Worm (Caenorhabditis elegans) whole organism, dauer: ENCODE results near the gene nhr-221.
"Not testable (repeated sequence)": the region's sequence is repeated elsewhere in the genome, so short reads cannot be mapped to it uniquely, and the experiment has no call there.

Source experiments
- unc-62 ChIP-seq: sonication (generic microtip); optimal IDR thresholded peaks from 2 replicates; lab custom pipeline; 2017; ENCODE audit warnings: missing biosample characterization, missing genetic modification reagents, missing genetic modification characterization

nhr-221 gene

DNA sequence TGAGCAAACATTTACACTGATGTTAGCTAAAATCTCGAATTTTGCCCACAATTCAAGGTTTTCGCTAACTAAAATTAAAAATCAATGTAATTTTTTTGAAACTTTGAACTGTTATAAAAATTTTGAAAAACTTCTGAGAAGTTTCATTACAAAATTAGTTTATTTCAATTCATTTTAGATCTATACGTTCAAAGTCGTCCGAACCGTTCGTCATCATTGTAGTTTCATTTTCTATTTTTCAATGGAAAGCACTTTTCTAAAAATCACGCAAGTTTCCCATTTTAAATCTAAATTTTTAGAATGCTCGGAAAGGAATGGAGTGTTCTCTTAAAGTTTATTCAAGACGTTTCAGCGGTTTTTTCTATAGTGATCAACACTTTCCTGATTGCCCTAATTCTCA lies 25.3 kb downstream of the nhr-221 start, which contains the start of gene str-228:
Gene str-228, plus strand, starts transcription at position 301 of the 400 bp plus-strand sequence.
- TF ChIP-seq unc-62 (GFP tag; lab: Kevin White, UChicago): no peak

DNA sequence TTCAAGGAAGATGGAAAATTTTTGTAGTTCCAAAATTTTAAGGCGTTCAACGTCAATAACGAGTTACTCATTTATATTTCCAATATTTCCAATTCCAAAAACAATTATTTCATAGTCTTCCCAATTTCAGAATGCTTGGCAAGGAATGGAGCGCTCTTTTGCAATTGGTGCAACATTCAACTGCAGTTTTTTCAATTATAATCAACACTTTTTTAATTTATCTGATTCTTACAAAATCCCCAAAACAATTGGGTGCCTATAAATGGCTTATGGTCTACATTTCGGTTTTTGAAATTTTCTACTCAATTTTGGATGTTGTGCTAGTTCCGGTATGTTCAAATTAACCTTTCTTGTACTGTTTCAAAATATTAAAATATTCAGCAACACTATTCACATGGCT lies 27.5 kb downstream of the nhr-221 start, which contains the start of gene str-225:
Gene str-225, plus strand, starts transcription at position 132 of the 400 bp plus-strand sequence.
- TF ChIP-seq unc-62 (GFP tag; lab: Kevin White, UChicago): no peak

DNA sequence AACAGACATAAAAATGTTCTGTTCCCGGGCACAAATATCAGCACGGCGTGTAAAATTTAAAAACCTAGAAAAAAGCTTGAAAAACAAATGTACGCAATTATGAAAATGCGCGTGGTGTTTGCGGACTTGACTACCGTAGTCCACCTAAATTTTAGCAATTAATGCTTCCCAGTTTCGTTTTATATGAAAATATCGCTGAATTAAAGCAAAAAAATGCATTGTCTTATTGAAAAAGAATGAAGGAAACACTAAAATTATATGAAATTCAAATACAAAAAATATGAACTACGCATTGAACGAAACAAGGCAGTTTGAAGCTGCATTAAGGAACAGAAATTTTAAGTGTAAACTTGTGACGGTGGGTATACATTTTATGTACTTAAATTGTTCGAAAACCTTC lies 28.9 kb downstream of the nhr-221 start, which contains the start of gene ugt-64:
Gene ugt-64, minus strand, starts transcription at position 101 of the 400 bp plus-strand sequence.
- not testable (repeated sequence) for TF ChIP-seq unc-62 (GFP tag; lab: Kevin White, UChicago)

DNA sequence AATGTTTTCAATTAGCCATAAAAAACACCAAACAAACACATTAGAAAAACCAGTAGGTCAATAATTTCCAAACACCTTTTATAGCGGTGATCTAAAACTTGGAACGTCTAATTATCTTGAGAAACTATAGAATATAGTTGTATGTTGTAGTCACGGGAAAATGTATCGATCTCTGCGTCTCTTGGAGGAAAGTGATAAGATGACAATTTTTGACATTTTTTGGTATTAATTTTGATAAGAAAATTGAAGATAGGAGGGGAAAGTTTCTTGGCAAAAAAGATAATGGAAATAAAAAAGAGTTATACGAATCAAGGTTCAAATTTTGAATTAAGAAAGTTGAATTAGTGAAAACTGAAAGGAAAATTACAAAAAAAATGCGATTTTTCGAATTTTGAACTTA lies 29.4 kb downstream of the nhr-221 start:
- TF ChIP-seq unc-62 (GFP tag; lab: Kevin White, UChicago): no peak

DNA sequence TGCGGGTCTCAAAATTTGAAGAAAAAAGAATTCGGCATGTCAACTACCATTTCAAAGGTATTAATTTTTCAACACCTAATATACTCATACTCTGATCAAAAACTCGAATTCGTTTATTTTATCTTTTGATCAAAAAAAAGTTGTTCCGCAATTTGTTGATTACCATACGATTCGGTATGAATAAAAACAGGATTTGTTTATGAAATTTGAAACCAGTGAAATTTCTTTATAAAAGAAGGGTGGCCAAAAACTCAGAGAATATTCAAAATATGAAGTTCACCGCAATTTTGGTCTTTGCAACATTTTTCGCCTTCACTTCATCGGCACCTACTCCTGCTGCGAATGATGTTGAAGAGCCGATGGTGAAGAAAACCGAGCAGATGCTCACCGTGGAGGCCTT lies 33.1 kb downstream of the nhr-221 start, which contains the start of the genes C07G3.8 and C07G3.10:
Gene C07G3.8, minus strand, starts transcription at position 101 of the 400 bp plus-strand sequence.
Gene C07G3.10, plus strand, starts transcription at position 270 of the 400 bp plus-strand sequence.
- TF ChIP-seq unc-62 (GFP tag; lab: Kevin White, UChicago): no peak

DNA sequence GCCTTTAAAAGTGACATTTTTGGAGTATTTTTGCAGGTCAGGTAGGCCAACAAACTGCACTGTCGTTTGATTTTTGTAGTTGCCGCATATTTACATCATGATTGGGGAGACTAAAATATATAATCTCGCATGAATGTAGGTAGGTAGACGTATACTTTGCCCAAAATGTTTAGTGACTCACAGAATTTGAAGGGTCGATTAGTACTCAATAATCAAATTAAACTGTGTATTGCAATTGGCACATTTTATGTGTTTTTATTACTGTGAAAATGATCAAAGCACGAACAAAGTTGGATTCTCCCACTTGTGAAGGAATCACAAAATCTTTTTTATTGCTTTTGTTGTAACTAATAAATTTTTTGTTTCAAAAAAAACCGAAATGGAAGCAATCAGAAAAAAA lies 38.3 kb downstream of the nhr-221 start, which contains the start of gene C07G3.15:
Gene C07G3.15, minus strand, starts transcription at position 101 of the 400 bp plus-strand sequence.
- TF ChIP-seq unc-62 (GFP tag; lab: Kevin White, UChicago): no peak

DNA sequence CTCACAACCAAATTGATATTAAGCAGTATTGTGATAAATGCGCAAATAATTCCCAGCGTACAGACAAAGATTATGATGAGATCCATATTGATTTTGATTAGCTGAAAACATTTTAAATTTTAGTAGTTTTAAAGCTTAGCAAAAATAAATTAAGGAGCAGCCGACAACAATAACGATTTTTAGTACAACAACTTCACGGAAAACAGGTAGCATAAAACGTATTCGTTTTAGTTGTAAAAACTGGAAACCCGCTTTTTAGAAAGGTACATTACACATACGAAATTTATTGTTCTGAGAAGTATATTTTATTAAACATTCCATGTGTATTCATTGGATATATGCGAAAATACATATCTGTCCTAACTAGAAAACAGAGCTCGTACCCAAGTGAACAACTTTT lies 44.7 kb downstream of the nhr-221 start, which contains the start of gene srbc-36:
Gene srbc-36, minus strand, starts transcription at position 101 of the 400 bp plus-strand sequence.
- no peak for TF ChIP-seq unc-62 (GFP tag; lab: Kevin White, UChicago)

DNA sequence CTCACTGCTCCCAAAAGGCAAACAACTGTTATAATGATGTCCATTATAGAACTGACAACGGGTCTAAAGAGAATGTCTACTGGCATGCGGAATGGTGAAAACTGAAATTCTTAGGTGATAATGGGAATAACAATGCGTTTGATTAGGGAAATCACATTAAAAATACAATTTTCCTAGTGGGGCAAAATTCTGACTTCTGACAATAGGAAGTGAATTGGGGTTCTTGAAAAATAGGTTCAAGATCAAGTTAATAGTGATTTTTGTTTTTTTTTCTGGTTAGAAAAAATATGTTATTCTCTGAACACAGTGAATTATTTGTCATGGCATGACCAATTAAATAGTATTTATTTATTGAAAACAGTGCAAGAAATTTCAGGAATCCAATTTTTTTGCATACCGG lies 48.3 kb downstream of the nhr-221 start, which contains the start of gene srbc-32:
Gene srbc-32, minus strand, starts transcription at position 101 of the 400 bp plus-strand sequence.
- TF ChIP-seq unc-62 (GFP tag; lab: Kevin White, UChicago): no peak

DNA sequence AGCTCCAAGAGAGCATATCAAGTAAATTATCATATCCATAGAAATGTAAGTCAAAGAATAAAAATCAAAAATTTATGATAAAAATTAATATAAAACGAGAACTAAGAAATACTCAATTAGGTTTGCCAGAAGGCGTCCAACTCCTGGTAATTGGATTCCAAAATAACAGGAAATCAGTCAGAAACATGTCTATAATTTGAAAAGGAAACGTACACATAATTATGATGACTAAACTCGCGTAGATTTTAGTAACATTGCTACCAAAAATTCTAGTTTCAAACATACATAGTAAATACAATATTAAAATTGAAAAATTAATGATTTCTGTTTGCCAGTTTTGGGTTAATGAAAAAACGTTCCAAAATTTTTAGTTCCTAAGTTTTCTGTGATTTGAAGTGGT lies 50.5 kb downstream of the nhr-221 start, which contains the start of gene srbc-33:
Gene srbc-33, minus strand, starts transcription at position 101 of the 400 bp plus-strand sequence.
- TF ChIP-seq unc-62 (GFP tag; lab: Kevin White, UChicago): no peak
